Fruit fly (Drosophila melanogaster): ENCODE results near the gene Elys.

The Elys gene

DNA sequence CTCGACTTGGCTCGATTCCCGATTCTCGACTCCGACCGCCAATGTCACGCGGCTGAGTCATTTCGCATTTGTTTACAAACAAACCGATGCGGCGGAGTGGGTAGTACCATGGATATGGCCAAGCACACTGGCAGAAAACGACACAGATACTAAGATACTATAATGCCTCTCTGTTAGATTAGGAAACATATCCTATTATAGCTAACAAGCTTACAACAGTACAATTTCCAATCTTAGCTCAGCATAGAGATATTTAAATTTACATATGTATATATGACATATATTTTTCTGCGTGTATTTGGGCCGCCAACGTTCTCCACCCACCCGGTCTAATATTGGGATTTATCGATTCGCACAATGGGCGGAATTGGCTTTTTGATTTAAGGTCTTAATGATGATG is 48.2 kb upstream of the Elys start (continued):
- TF ChIP-seq CG6272 (GFP tag; IDR thresholded peaks at IDR 0.05) (peak; percentile 49), CG1024 (GFP tag; IDR thresholded peaks at IDR 0.05) (peak; percentile 46; the same call in 1 of the 2 replicates), wor (GFP tag; IDR thresholded peaks at IDR 0.05) (peak; percentile 48; the same call in 1 of the 2 replicates), CG6175 (GFP tag; IDR thresholded peaks at IDR 0.05) (peak; percentile 74), btn (GFP tag; optimal IDR thresholded peaks at IDR 0.05) (no peak), CG10543 (GFP tag; optimal IDR thresholded peaks at IDR 0.05) (peak; percentile 66), corto (GFP tag; optimal IDR thresholded peaks at IDR 0.05) (peak; percentile 44), Ssrp (tag; optimal IDR thresholded peaks at IDR 0.05) (peak; percentile 53), CG18764 (GFP tag; optimal IDR thresholded peaks at IDR 0.05) (peak; percentile 35), CG11093 (GFP tag; IDR thresholded peaks at IDR 0.05) (0 out of 3 replicates have a peak, but pooled peaks have one; percentile 43), CG4328 (GFP tag; optimal IDR thresholded peaks at IDR 0.05) (peak; percentile 49), CG13287 (GFP tag; IDR thresholded peaks at IDR 0.05; ENCODE audit: partially characterized antibody) (no peak), pros (GFP tag; optimal IDR thresholded peaks at IDR 0.05) (no peak), CG11560 (tag; IDR thresholded peaks at IDR 0.05) (peak; percentile 56; the same call in 2 of the 3 replicates), CG14710 (tag; optimal IDR thresholded peaks at IDR 0.05) (peak; percentile 44), dan (GFP tag; IDR thresholded peaks at IDR 0.05) (0 out of 2 replicates have a peak, but pooled peaks have one; percentile 23), Dp (GFP tag; optimal IDR thresholded peaks at IDR 0.05) (no peak), B-H1 (GFP tag; IDR thresholded peaks at IDR 0.05) (peak; percentile 56; the same call in 1 of the 3 replicates), bab2 (GFP tag; optimal IDR thresholded peaks at IDR 0.05) (peak; percentile 43), ase (GFP tag; IDR thresholded peaks at IDR 0.05) (peak; percentile 74), CG3163 (GFP tag; optimal IDR thresholded peaks at IDR 0.05) (no peak), HLHmδ (GFP tag; optimal IDR thresholded peaks at IDR 0.05) (no peak), lmd (GFP tag; IDR thresholded peaks at IDR 0.05) (peak; percentile 83), ssp (GFP tag; IDR thresholded peaks at IDR 0.05) (peak; percentile 59), CG9437 (GFP tag; optimal IDR thresholded peaks at IDR 0.05) (peak; percentile 49), Med (GFP tag) (peak; percentile 91), CG11695 (GFP tag; IDR thresholded peaks at IDR 0.05) (peak; percentile 65; the same call in 2 of the 3 replicates), CkIIα-i1 (GFP tag; IDR thresholded peaks at IDR 0.05) (0 out of 2 replicates have a peak, but pooled peaks have one; percentile 16), CG8924 (tag; optimal IDR thresholded peaks at IDR 0.05) (peak; percentile 72), CG8290 (GFP tag; optimal IDR thresholded peaks at IDR 0.05) (peak; percentile 25), CG8290 (tag; optimal IDR thresholded peaks at IDR 0.05) (peak in 1 of 2 experiments; percentile 84), Sin3A (optimal IDR thresholded peaks at IDR 0.05) (no peak), D19A (tag; optimal IDR thresholded peaks at IDR 0.05) (peak; percentile 42), toy (GFP tag; IDR thresholded peaks at IDR 0.05) (peak; percentile 65), CG6254 (GFP tag; optimal IDR thresholded peaks at IDR 0.05) (peak; percentile 39), Taf1 (GFP tag; IDR thresholded peaks at IDR 0.05) (peak; percentile 82), Max (GFP tag; optimal IDR thresholded peaks at IDR 0.05) (peak; percentile 52), CG14860 (GFP tag; IDR thresholded peaks at IDR 0.05; ENCODE audit: partially characterized antibody) (no peak), NFAT (GFP tag; IDR thresholded peaks at IDR 0.05) (peak; percentile 73), CG10959 (GFP tag; IDR thresholded peaks at IDR 0.05) (peak; percentile 73), CG10147 (GFP tag; optimal IDR thresholded peaks at IDR 0.05) (peak; percentile 60), Lim3 (GFP tag; IDR thresholded peaks at IDR 0.05) (peak; percentile 45; the same call in 1 of the 2 replicates), run (tag; optimal IDR thresholded peaks at IDR 0.05) (peak; percentile 34), CG15696 (tag; optimal IDR thresholded peaks at IDR 0.05) (peak; percentile 25), CG5953 (GFP tag; IDR thresholded peaks at IDR 0.05) (peak; percentile 61), CG13894 (tag; optimal IDR thresholded peaks at IDR 0.05) (peak; percentile 59), peb (GFP tag; IDR thresholded peaks at IDR 0.05) (peak; percentile 40; the same call in 1 of the 2 replicates), Myb (GFP tag; optimal IDR thresholded peaks at IDR 0.05) (peak; percentile 19), Abd-B (GFP tag; optimal IDR thresholded peaks at IDR 0.05) (peak; percentile 70), CG9215 (GFP tag; IDR thresholded peaks at IDR 0.05) (peak; percentile 73), Hmx (GFP tag; optimal IDR thresholded peaks at IDR 0.05) (no peak), otp (GFP tag; IDR thresholded peaks at IDR 0.05) (peak; percentile 76; the same call in 2 of the 3 replicates)

Data from whole organism, embryonic.